Worm (Caenorhabditis elegans) whole organism, young adult: ENCODE results near the gene B0554.1.

Experiments used
- B0019.2 ChIP-seq: fragments of 200-800 bp; sonication (Bioruptor generic); conservative IDR thresholded peaks from 2 replicates; pipeline ENCODE4 v1.3.6; 2022; ENCODE audit warnings: missing genetic modification reagents, missing genetic modification characterization, missing compliant biosample characterization
- F52B5.7 ChIP-seq: sonication (generic microtip); optimal IDR thresholded peaks from 2 replicates; lab custom pipeline; 2016; ENCODE audit warnings: mild to moderate bottlenecking, missing genetic modification characterization, missing compliant biosample characterization
- K11D2.4 ChIP-seq: fragments of 200-800 bp; sonication (Bioruptor generic); IDR thresholded peaks from 2 replicates; pipeline ENCODE4 v1.3.6; 2022; ENCODE audit warnings: missing genetic modification reagents, missing genetic modification characterization, missing compliant biosample characterization
- T07F8.4 ChIP-seq: sonication (generic microtip); optimal IDR thresholded peaks from 2 replicates; lab custom pipeline; 2016; ENCODE audit warnings: mild to moderate bottlenecking, missing genetic modification characterization, moderate library complexity, missing compliant biosample characterization
- Y79H2A.3 ChIP-seq: fragments of 200-800 bp; sonication (Bioruptor generic); conservative IDR thresholded peaks from 2 replicates; pipeline ENCODE4 v1.3.6; 2022; ENCODE audit warnings: missing genetic modification reagents, missing genetic modification characterization, missing compliant biosample characterization
- aptf-2 ChIP-seq: fragments of 200-800 bp; sonication (Bioruptor generic); conservative IDR thresholded peaks from 2 replicates; pipeline ENCODE4 v1.3.6; 2022; ENCODE audit warnings: missing genetic modification reagents, missing genetic modification characterization, missing compliant biosample characterization
- attf-6 ChIP-seq: fragments of 200-800 bp; sonication (Bioruptor generic); IDR thresholded peaks from 2 replicates; pipeline ENCODE4 v1.3.6; 2022; ENCODE audit warnings: missing genetic modification reagents, missing genetic modification characterization, missing compliant biosample characterization
- cebp-1 ChIP-seq, 2 experiments: fragments of 200-800 bp in 1 of 2; sonication (Bioruptor generic) in 1 of 2; sonication (generic microtip) in 1 of 2; IDR thresholded peaks in 1 of 2; optimal IDR thresholded peaks in 1 of 2; 2 replicates each; pipeline versions ENCODE4 v1.3.6 to Lab custom; 2017 to 2022; ENCODE audit warnings: missing compliant biosample characterization in 2 of 2, missing genetic modification characterization in 2 of 2, mild to moderate bottlenecking in 1 of 2, missing genetic modification reagents in 1 of 2, moderate library complexity in 1 of 2
- ceh-27 ChIP-seq: fragments of 200-800 bp; sonication (Bioruptor generic); optimal IDR thresholded peaks from 2 replicates; lab custom pipeline; 2018; ENCODE audit warnings: mild to moderate bottlenecking, missing genetic modification characterization, moderate library complexity, missing compliant biosample characterization
- die-1 ChIP-seq: sonication (generic microtip); optimal IDR thresholded peaks from 2 replicates; lab custom pipeline; 2016; ENCODE audit warnings: missing genotype, mild to moderate bottlenecking, missing genetic modification characterization, missing compliant biosample characterization
- egl-18 ChIP-seq: fragments of 200-800 bp; sonication (Bioruptor generic); IDR thresholded peaks from 2 replicates; pipeline ENCODE4 v1.3.6; 2022; ENCODE audit warnings: missing genetic modification reagents, missing genetic modification characterization, missing compliant biosample characterization
- him-1 ChIP-seq: sonication (generic microtip); optimal IDR thresholded peaks from 2 replicates; lab custom pipeline; 2016; ENCODE audit warnings: missing genotype, missing genetic modification reagents, missing genetic modification characterization, missing compliant biosample characterization
- hlh-26 ChIP-seq: fragments of 200-800 bp; sonication (Bioruptor generic); conservative IDR thresholded peaks from 2 replicates; pipeline ENCODE4 v1.3.6; 2022; ENCODE audit warnings: missing genetic modification reagents, missing genetic modification characterization, missing compliant biosample characterization
- hmg-1.2 ChIP-seq: fragments of 200-800 bp; sonication (Bioruptor generic); IDR thresholded peaks from 2 replicates; pipeline ENCODE4 v1.3.6; 2022; ENCODE audit warnings: missing genetic modification reagents, missing genetic modification characterization, missing compliant biosample characterization
- lin-26 ChIP-seq: fragments of 200-800 bp; sonication (Bioruptor generic); IDR thresholded peaks from 2 replicates; pipeline ENCODE4 v1.3.6; 2022; ENCODE audit warnings: missing genetic modification reagents, missing genetic modification characterization, missing compliant biosample characterization
- nhr-80 ChIP-seq: sonication (generic microtip); optimal IDR thresholded peaks from 2 replicates; lab custom pipeline; 2016; ENCODE audit warnings: missing genetic modification characterization, missing compliant biosample characterization
- pha-4 ChIP-seq: fragments of 150-350 bp; sonication (generic microtip); optimal IDR thresholded peaks from 2 replicates; lab custom pipeline; 2014; ENCODE audit warnings: missing biosample characterization, missing genetic modification reagents, missing genetic modification characterization
- sdz-38 ChIP-seq: sonication (generic microtip); optimal IDR thresholded peaks from 2 replicates; lab custom pipeline; 2016; ENCODE audit warnings: missing genotype, missing genetic modification characterization, missing compliant biosample characterization
- snpc-1.1 ChIP-seq: sonication (generic microtip); optimal IDR thresholded peaks from 2 replicates; lab custom pipeline; 2017; ENCODE audit warnings: missing genetic modification characterization, mild to moderate bottlenecking, missing compliant biosample characterization, antibody characterized with exemption, moderate library complexity, missing genotype, missing genetic modification reagents; ENCODE audit not compliant: insufficient read depth
- sptf-2 ChIP-seq: fragments of 200-800 bp; sonication (Bioruptor generic); optimal IDR thresholded peaks from 2 replicates; lab custom pipeline; 2018; ENCODE audit warnings: mild to moderate bottlenecking, missing genetic modification characterization, missing compliant biosample characterization
- unc-130 ChIP-seq: sonication (generic microtip); optimal IDR thresholded peaks from 2 replicates; lab custom pipeline; 2016; ENCODE audit warnings: missing genetic modification reagents, missing genetic modification characterization, missing compliant biosample characterization
- ztf-22 ChIP-seq: fragments of 200-800 bp; sonication (Bioruptor generic); optimal IDR thresholded peaks from 2 replicates; lab custom pipeline; 2018; ENCODE audit warnings: mild to moderate bottlenecking, missing genetic modification characterization, moderate library complexity, missing compliant biosample characterization
- ztf-26 ChIP-seq: sonication (generic microtip); optimal IDR thresholded peaks from 2 replicates; lab custom pipeline; 2017; ENCODE audit warnings: missing genetic modification characterization, missing compliant biosample characterization
- ztf-3 ChIP-seq: fragments of 200-800 bp; sonication (Bioruptor generic); optimal IDR thresholded peaks from 2 replicates; lab custom pipeline; 2018; ENCODE audit warnings: mild to moderate bottlenecking, missing genetic modification characterization, missing compliant biosample characterization

The B0554.1 gene

ce11 chrV:449685-450084, 11.5 kb downstream of the B0554.1 start, which contains the start of gene M02H5.8:
Gene M02H5.8 (plus strand): TSS chrV:449981.
- TF ChIP-seq nhr-80 (tag; lab: Kevin White, UChicago) (peak; percentile 72), him-1 (tag; lab: Kevin White, UChicago) (no peak)

ce11 chrV:450757-451501, 12.7 kb downstream of the B0554.1 start, which contains the start of gene nhr-123:
Gene nhr-123 (plus strand): TSS chrV:451451.
- TF ChIP-seq hmg-1.2 (GFP tag; lab: Robert Waterston, UW) = peak; percentile 15; the same call in 1 of the 2 replicates
- TF ChIP-seq snpc-1.1 (tag; lab: Kevin White, UChicago) = no peak

- TF ChIP-seq B0019.2 (GFP tag; lab: Robert Waterston, UW) = no peak
- TF ChIP-seq Y79H2A.3 (GFP tag; lab: Robert Waterston, UW) = no peak
- TF ChIP-seq unc-130 (GFP tag; lab: Kevin White, UChicago) = no peak
- no peak for TF ChIP-seq lin-26 (GFP tag; lab: Robert Waterston, UW)
- no peak for TF ChIP-seq aptf-2 (GFP tag; lab: Robert Waterston, UW)
- TF ChIP-seq die-1 (tag; lab: Kevin White, UChicago) = no peak
- TF ChIP-seq T07F8.4 (tag; lab: Kevin White, UChicago) = no peak
- TF ChIP-seq F52B5.7 = no peak
- no peak for TF ChIP-seq egl-18 (GFP tag; lab: Robert Waterston, UW)
- no peak for TF ChIP-seq ztf-3 (GFP tag; lab: Kevin White, UChicago)
- no peak for TF ChIP-seq ceh-27
- TF ChIP-seq, all 124 proteins: peak for 0
Observed at ce11 chrV:453569-453968, 15.4 kb downstream of the B0554.1 start, which contains the start of gene nhr-98. Gene nhr-98 (plus strand): TSS chrV:453869.

ce11 chrV:457839-458238, 19.6 kb downstream of the B0554.1 start:
- TF ChIP-seq sptf-2 = no peak
- TF ChIP-seq pha-4 (tag; lab: Kevin White, UChicago) = peak; percentile 5
- no peak for TF ChIP-seq cebp-1 (GFP tag; IDR thresholded peaks at IDR 0.05; lab: Robert Waterston, UW)
- TF ChIP-seq cebp-1 (tag; optimal IDR thresholded peaks at IDR 0.05; lab: Kevin White, UChicago) = peak; percentile 72

ce11 chrV:459464-459863, 21.3 kb downstream of the B0554.1 start, which contains the start of gene nhr-203:
Gene nhr-203 (plus strand): TSS chrV:459795.
- TF ChIP-seq ztf-22 (GFP tag; lab: Kevin White, UChicago) (no peak), nhr-80 (tag; lab: Kevin White, UChicago) (peak; percentile 67)
- TF ChIP-seq, all 124 proteins: peak for 1

- TF ChIP-seq nhr-80 (tag; lab: Kevin White, UChicago) (peak; percentile 49), attf-6 (GFP tag; lab: Robert Waterston, UW) (no peak)
Observed at ce11 chrV:462263-462662, 24.1 kb downstream of the B0554.1 start, which contains the start of gene nhr-202. Gene nhr-202 (plus strand): TSS chrV:462588.

- peak; percentile 11 for TF ChIP-seq nhr-80 (tag; lab: Kevin White, UChicago)
- no peak for TF ChIP-seq sdz-38 (tag; lab: Kevin White, UChicago)
Observed at ce11 chrV:464800-465199, 26.6 kb downstream of the B0554.1 start, which contains the start of gene nhr-201. Gene nhr-201 (plus strand): TSS chrV:464828.

- TF ChIP-seq ztf-26 (tag; lab: Kevin White, UChicago) (no peak), K11D2.4 (GFP tag; lab: Robert Waterston, UW) (no peak), hlh-26 (no peak)
Observed at ce11 chrV:465355-465754, 27.2 kb downstream of the B0554.1 start.
